Worm (Caenorhabditis elegans) whole organism, L1 larva: ENCODE data around the gene rps-22.
A peak's percentile ranks its signal among the peaks of the same experiment; 100 is the strongest.

ENCODE experiments used
- C04F5.9 ChIP-seq: sonication (generic microtip); optimal IDR thresholded peaks from 2 replicates; lab custom pipeline; 2016; ENCODE audit warnings: missing genetic modification characterization, missing compliant biosample characterization
- C16A3.4 ChIP-seq: fragments of 150-350 bp; optimal IDR thresholded peaks from 2 replicates; lab custom pipeline; 2014; ENCODE audit warnings: missing biosample characterization, missing genetic modification characterization
- F16B12.6 ChIP-seq: fragments of 150-350 bp; optimal IDR thresholded peaks from 2 replicates; lab custom pipeline; 2014; ENCODE audit warnings: missing biosample characterization, missing genetic modification characterization
- aly-2 ChIP-seq: fragments of 150-350 bp; optimal IDR thresholded peaks from 2 replicates; lab custom pipeline; 2014; ENCODE audit warnings: missing biosample characterization, missing genetic modification characterization
- ama-1 ChIP-seq: fragments of 150-350 bp; optimal IDR thresholded peaks from 2 replicates; lab custom pipeline; 2014
- blmp-1 ChIP-seq: fragments of 150-350 bp; optimal IDR thresholded peaks from 2 replicates; lab custom pipeline; 2014; ENCODE audit warnings: missing biosample characterization, missing genetic modification characterization
- ceh-63 ChIP-seq: fragments of 200-800 bp; sonication (Bioruptor generic); optimal IDR thresholded peaks from 2 replicates; lab custom pipeline; 2018; ENCODE audit warnings: mild to moderate bottlenecking, missing genetic modification characterization, missing compliant biosample characterization
- ceh-82 ChIP-seq, 3 experiments: fragments of 150-350 bp in 1 of 3; sonication (generic microtip) in 2 of 3; optimal IDR thresholded peaks; 2 replicates each; lab custom pipeline; 2014 to 2017; ENCODE audit warnings: missing biosample characterization in 3 of 3, missing genetic modification characterization in 3 of 3
- ceh-90 ChIP-seq: sonication (generic microtip); optimal IDR thresholded peaks from 2 replicates; lab custom pipeline; 2016; ENCODE audit warnings: missing genetic modification characterization, missing compliant biosample characterization
- dpl-1 ChIP-seq, 3 experiments: fragments of 150-350 bp in 2 of 3; sonication (generic microtip) in 1 of 3; optimal IDR thresholded peaks; 2 replicates each; lab custom pipeline; 2014 to 2017; ENCODE audit warnings: missing biosample characterization in 3 of 3, missing genetic modification characterization in 3 of 3, missing genetic modification reagents in 3 of 3
- dsc-1 ChIP-seq: sonication (generic microtip); optimal IDR thresholded peaks from 2 replicates; lab custom pipeline; 2016; ENCODE audit warnings: mild to moderate bottlenecking, missing genetic modification characterization, missing compliant biosample characterization
- efl-1 ChIP-seq, 4 experiments: fragments of 150-350 bp; optimal IDR thresholded peaks in 3 of 4; peaks in 1 of 4; 1 replicate in 1 of 4; 2 replicates in 3 of 4; lab custom pipeline; 2014; ENCODE audit warnings: missing biosample characterization in 2 of 4, missing genetic modification characterization in 2 of 4, missing genetic modification reagents in 2 of 4
- efl-3 ChIP-seq: fragments of 200-800 bp; sonication (Bioruptor generic); optimal IDR thresholded peaks from 2 replicates; lab custom pipeline; 2018; ENCODE audit warnings: mild to moderate bottlenecking, missing genetic modification characterization, missing compliant biosample characterization
- egl-13 ChIP-seq: sonication (generic microtip); optimal IDR thresholded peaks from 2 replicates; lab custom pipeline; 2016; ENCODE audit warnings: missing genotype, missing genetic modification reagents, missing genetic modification characterization, missing compliant biosample characterization
- egl-27 ChIP-seq, 2 experiments: fragments of 150-350 bp in 1 of 2; sonication (generic microtip); optimal IDR thresholded peaks; 3 replicates each; lab custom pipeline; 2017 to 2018; ENCODE audit warnings: missing biosample characterization in 2 of 2, missing genetic modification characterization in 2 of 2, missing genetic modification reagents in 2 of 2
- fkh-4 ChIP-seq: sonication (generic microtip); optimal IDR thresholded peaks from 2 replicates; lab custom pipeline; 2016; ENCODE audit warnings: missing compliant biosample characterization, missing genetic modification characterization, borderline replicate concordance
- fkh-8 ChIP-seq: sonication (generic microtip); optimal IDR thresholded peaks from 2 replicates; lab custom pipeline; 2016; ENCODE audit warnings: mild to moderate bottlenecking, missing genetic modification characterization, missing compliant biosample characterization
- fos-1 ChIP-seq: fragments of 150-350 bp; optimal IDR thresholded peaks from 2 replicates; lab custom pipeline; 2014; ENCODE audit warnings: missing biosample characterization, missing genetic modification characterization
- grh-1 ChIP-seq: fragments of 200-800 bp; sonication (Bioruptor generic); IDR thresholded peaks from 2 replicates; pipeline ENCODE4 v1.3.6; 2022; ENCODE audit warnings: missing genetic modification reagents, missing genetic modification characterization, missing compliant biosample characterization
- hlh-4 ChIP-seq: sonication (generic microtip); optimal IDR thresholded peaks from 2 replicates; lab custom pipeline; 2016; ENCODE audit warnings: mild to moderate bottlenecking, missing genetic modification characterization, missing compliant biosample characterization
- hpl-2 ChIP-seq: fragments of 150-350 bp; optimal IDR thresholded peaks from 2 replicates; lab custom pipeline; 2014; ENCODE audit warnings: missing biosample characterization, missing genetic modification reagents, missing genetic modification characterization
- irx-1 ChIP-seq: sonication (generic microtip); optimal IDR thresholded peaks from 2 replicates; lab custom pipeline; 2016; ENCODE audit warnings: missing genetic modification characterization, missing compliant biosample characterization
- isw-1 ChIP-seq: fragments of 200-800 bp; sonication (Bioruptor generic); IDR thresholded peaks from 2 replicates; pipeline ENCODE4 v1.3.6; 2022; ENCODE audit warnings: missing genetic modification characterization, missing compliant biosample characterization
- jun-1 ChIP-seq: fragments of 150-350 bp; optimal IDR thresholded peaks from 2 replicates; lab custom pipeline; 2014; ENCODE audit warnings: missing biosample characterization, missing genetic modification reagents, missing genetic modification characterization
- lin-13 ChIP-seq: fragments of 150-350 bp; optimal IDR thresholded peaks from 2 replicates; lab custom pipeline; 2014; ENCODE audit warnings: missing biosample characterization, missing genetic modification reagents, missing genetic modification characterization
- lin-14 ChIP-seq: fragments of 200-800 bp; sonication (Bioruptor generic); optimal IDR thresholded peaks from 2 replicates; lab custom pipeline; 2018; ENCODE audit warnings: mild to moderate bottlenecking, missing genetic modification characterization, moderate library complexity, missing compliant biosample characterization
- lin-15B ChIP-seq: fragments of 150-350 bp; sonication (generic microtip); optimal IDR thresholded peaks from 3 replicates; lab custom pipeline; 2014; ENCODE audit warnings: missing biosample characterization, missing genetic modification characterization
- lin-35 ChIP-seq, 2 experiments: fragments of 150-350 bp; optimal IDR thresholded peaks; 2 replicates each; lab custom pipeline; 2014; ENCODE audit warnings: missing biosample characterization in 2 of 2, missing genetic modification characterization in 2 of 2, missing genetic modification reagents in 2 of 2
- lir-3 ChIP-seq: sonication (generic microtip); optimal IDR thresholded peaks from 2 replicates; lab custom pipeline; 2016; ENCODE audit warnings: mild to moderate bottlenecking, missing genetic modification characterization, moderate library complexity, missing compliant biosample characterization; ENCODE audit not compliant: poor library complexity
- mab-9 ChIP-seq: fragments of 200-800 bp; sonication (Bioruptor generic); IDR thresholded peaks from 2 replicates; pipeline ENCODE4 v1.3.6; 2022; ENCODE audit warnings: missing genetic modification reagents, missing genetic modification characterization, missing compliant biosample characterization
- mdl-1 ChIP-seq, 2 experiments: fragments of 150-350 bp; optimal IDR thresholded peaks; 2 replicates each; lab custom pipeline; 2014 to 2017; ENCODE audit warnings: missing biosample characterization in 2 of 2, missing genetic modification characterization in 2 of 2, inconsistent platforms in 1 of 2
- mef-2 ChIP-seq: fragments of 150-350 bp; optimal IDR thresholded peaks from 2 replicates; lab custom pipeline; 2014; ENCODE audit warnings: missing biosample characterization, missing genetic modification characterization
- mep-1 ChIP-seq: fragments of 150-350 bp; optimal IDR thresholded peaks from 2 replicates; lab custom pipeline; 2014; ENCODE audit warnings: missing biosample characterization, missing genetic modification characterization
- nhr-11 ChIP-seq: fragments of 150-350 bp; optimal IDR thresholded peaks from 2 replicates; lab custom pipeline; 2014; ENCODE audit warnings: missing biosample characterization, missing genetic modification characterization
- nhr-12 ChIP-seq: sonication (generic microtip); optimal IDR thresholded peaks from 2 replicates; lab custom pipeline; 2017; ENCODE audit warnings: missing biosample characterization, missing genetic modification characterization
- nhr-19 ChIP-seq: fragments of 200-800 bp; sonication (Bioruptor generic); conservative IDR thresholded peaks from 2 replicates; pipeline ENCODE4 v1.3.6; 2022; ENCODE audit warnings: missing genetic modification characterization, missing compliant biosample characterization
- nhr-237 ChIP-seq: fragments of 150-350 bp; optimal IDR thresholded peaks from 2 replicates; lab custom pipeline; 2014; ENCODE audit warnings: missing biosample characterization, missing genetic modification characterization
- nhr-28 ChIP-seq: fragments of 150-350 bp; optimal IDR thresholded peaks from 2 replicates; lab custom pipeline; 2014; ENCODE audit warnings: missing biosample characterization, missing genetic modification characterization
- nhr-47 ChIP-seq: sonication (generic microtip); optimal IDR thresholded peaks from 2 replicates; lab custom pipeline; 2016; ENCODE audit warnings: mild to moderate bottlenecking, missing genetic modification characterization, moderate library complexity, missing compliant biosample characterization
- nhr-84 ChIP-seq: sonication (generic microtip); optimal IDR thresholded peaks from 2 replicates; lab custom pipeline; 2017; ENCODE audit warnings: missing biosample characterization, missing genetic modification characterization
- nhr-85 ChIP-seq: sonication (generic microtip); peaks from one replicate; lab custom pipeline; 2016; ENCODE audit warnings: missing genetic modification characterization, inconsistent platforms, missing compliant biosample characterization
- pag-3 ChIP-seq: sonication (generic microtip); optimal IDR thresholded peaks from 2 replicates; lab custom pipeline; 2017; ENCODE audit warnings: missing genetic modification characterization, mild to moderate bottlenecking, missing compliant biosample characterization, antibody characterized with exemption, borderline replicate concordance; ENCODE audit not compliant: insufficient read depth
- pax-3 ChIP-seq: fragments of 200-800 bp; sonication (Bioruptor generic); optimal IDR thresholded peaks from 2 replicates; lab custom pipeline; 2018; ENCODE audit warnings: mild to moderate bottlenecking, missing genetic modification characterization, moderate library complexity, missing compliant biosample characterization
- pqm-1 ChIP-seq: sonication (generic microtip); optimal IDR thresholded peaks from 3 replicates; lab custom pipeline; 2017; ENCODE audit warnings: missing biosample characterization, missing genetic modification characterization
- snpc-4 ChIP-seq: fragments of 150-350 bp; optimal IDR thresholded peaks from 2 replicates; lab custom pipeline; 2014; ENCODE audit warnings: missing biosample characterization, missing genetic modification characterization
- snu-23 ChIP-seq: sonication (generic microtip); optimal IDR thresholded peaks from 2 replicates; lab custom pipeline; 2016; ENCODE audit warnings: missing genetic modification characterization, missing compliant biosample characterization
- sox-4 ChIP-seq: sonication (generic microtip); optimal IDR thresholded peaks from 2 replicates; lab custom pipeline; 2016; ENCODE audit warnings: missing genetic modification characterization, missing compliant biosample characterization
- sptf-1 ChIP-seq: fragments of 150-350 bp; optimal IDR thresholded peaks from 2 replicates; lab custom pipeline; 2014; ENCODE audit warnings: missing biosample characterization, missing genetic modification characterization
- tbx-2 ChIP-seq: sonication (generic microtip); optimal IDR thresholded peaks from 2 replicates; lab custom pipeline; 2016; ENCODE audit warnings: missing genetic modification characterization, missing compliant biosample characterization
- tlp-1 ChIP-seq: fragments of 150-350 bp; optimal IDR thresholded peaks from 2 replicates; lab custom pipeline; 2014; ENCODE audit warnings: missing biosample characterization, missing genetic modification characterization
- unc-130 ChIP-seq: fragments of 150-350 bp; optimal IDR thresholded peaks from 2 replicates; lab custom pipeline; 2017; ENCODE audit warnings: missing biosample characterization, missing genetic modification characterization, inconsistent platforms
- unc-30 ChIP-seq: sonication (generic microtip); optimal IDR thresholded peaks from 2 replicates; lab custom pipeline; 2017; ENCODE audit warnings: missing biosample characterization, missing genetic modification characterization
- unc-98 ChIP-seq: fragments of 200-800 bp; sonication (Bioruptor generic); IDR thresholded peaks from 2 replicates; pipeline ENCODE4 v1.3.6; 2022; ENCODE audit warnings: missing genetic modification characterization, missing compliant biosample characterization

Gene rps-22

DNA sequence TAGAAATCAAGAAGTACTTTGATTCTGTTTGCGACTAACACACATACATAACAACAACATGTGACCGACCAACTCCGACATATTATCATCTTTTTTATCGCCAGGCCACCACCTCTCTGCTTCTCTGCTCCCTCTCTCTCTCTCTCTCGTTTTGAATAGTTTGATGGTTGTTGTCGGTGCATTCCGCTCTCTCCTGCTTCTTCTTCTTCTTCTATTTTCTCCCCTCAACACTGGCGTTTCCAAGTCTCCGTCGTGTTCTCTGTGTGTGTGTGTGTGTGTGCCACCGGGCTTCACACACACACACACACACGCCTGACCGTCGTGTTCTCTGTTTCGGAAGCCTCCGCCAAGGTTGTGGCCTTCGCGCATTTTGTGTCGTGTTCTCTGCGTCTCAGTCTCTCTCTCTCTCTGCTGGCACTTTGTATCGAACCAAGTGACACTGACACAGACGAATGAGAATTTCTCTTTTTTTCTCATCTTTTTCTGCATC, 25.2 kb upstream of the rps-22 start (continued):
- TF ChIP-seq unc-98: peak; percentile 22; the same call in 1 of the 2 replicates
- no peak for TF ChIP-seq ceh-63
- TF ChIP-seq pax-3 (tag; lab: Kevin White, UChicago): peak; percentile 94
- peak; percentile 98 for TF ChIP-seq dsc-1 (tag; lab: Kevin White, UChicago)
- peak; percentile 99 for TF ChIP-seq tbx-2 (tag; lab: Kevin White, UChicago)
- peak; percentile 86 for TF ChIP-seq efl-3 (GFP tag; lab: Kevin White, UChicago)
- peak; percentile 88 for TF ChIP-seq lir-3 (tag; lab: Kevin White, UChicago)
- TF ChIP-seq C04F5.9 (tag; lab: Kevin White, UChicago): peak; percentile 80
- TF ChIP-seq lin-13: peak; percentile 86
- TF ChIP-seq grh-1 (GFP tag; lab: Robert Waterston, UW): peak; percentile 93
- peak; percentile 6 for TF ChIP-seq nhr-12 (tag; lab: Kevin White, UChicago)
- peak; percentile 100 for TF ChIP-seq lin-14
- peak; percentile 70 for TF ChIP-seq fkh-4
- TF ChIP-seq nhr-11 (tag; lab: Kevin White, UChicago): peak; percentile 95
- peak; percentile 68 to 87 for TF ChIP-seq lin-35 (GFP tag; optimal IDR thresholded peaks at IDR 0.05; lab: Kevin White, UChicago)
- TF ChIP-seq nhr-237 (tag; lab: Kevin White, UChicago): peak; percentile 79
- TF ChIP-seq ceh-82 (tag; optimal IDR thresholded peaks at IDR 0.05; lab: Kevin White, UChicago): peak; percentile 87 to 91 (median 91)
- TF ChIP-seq hpl-2 (GFP tag; lab: Kevin White, UChicago): peak; percentile 40
- peak; percentile 96 for TF ChIP-seq fkh-8 (tag; lab: Kevin White, UChicago)
- peak; percentile 93 for TF ChIP-seq mef-2 (tag; lab: Kevin White, UChicago)
- peak; percentile 99 for TF ChIP-seq irx-1
- peak; percentile 97 for TF ChIP-seq jun-1 (tag; lab: Kevin White, UChicago)
- TF ChIP-seq isw-1 (GFP tag; lab: Robert Waterston, UW): peak; percentile 79
- peak; percentile 94 for TF ChIP-seq sox-4 (tag; lab: Kevin White, UChicago)
- TF ChIP-seq F16B12.6 (tag; lab: Kevin White, UChicago): peak; percentile 8
- peak; percentile 61 for TF ChIP-seq nhr-28 (tag; lab: Kevin White, UChicago)
- peak; percentile 100 for TF ChIP-seq nhr-85 (tag; lab: Kevin White, UChicago)
- peak; percentile 96 for TF ChIP-seq blmp-1
- TF ChIP-seq mab-9 (GFP tag; lab: Robert Waterston, UW): peak; percentile 88
- peak; percentile 82 for TF ChIP-seq mep-1
- TF ChIP-seq efl-1 (optimal IDR thresholded peaks at IDR 0.05; lab: Kevin White, UChicago): peak; percentile 86 to 93
- peak; percentile 34 to 97 for TF ChIP-seq efl-1 (GFP tag; optimal IDR thresholded peaks at IDR 0.05 in 1 of 2; lab: Kevin White, UChicago)
- peak; percentile 98 for TF ChIP-seq nhr-19 (GFP tag; lab: Robert Waterston, UW)
- TF ChIP-seq snu-23: peak; percentile 98
- TF ChIP-seq nhr-47 (tag; lab: Kevin White, UChicago): peak; percentile 99
- no peak for TF ChIP-seq unc-30 (tag; lab: Kevin White, UChicago)
- peak; percentile 92 for TF ChIP-seq fos-1 (tag; lab: Kevin White, UChicago)
- TF ChIP-seq ama-1 (lab: Kevin White, UChicago): peak; percentile 30
- peak; percentile 1 for TF ChIP-seq hlh-4 (tag; lab: Kevin White, UChicago)
- peak; percentile 75 to 96 for TF ChIP-seq mdl-1 (tag; optimal IDR thresholded peaks at IDR 0.05; lab: Kevin White, UChicago)
- no peak for TF ChIP-seq tlp-1 (tag; lab: Kevin White, UChicago)
- TF ChIP-seq nhr-84 (tag; lab: Kevin White, UChicago): no peak
- TF ChIP-seq sptf-1 (tag; lab: Kevin White, UChicago): no peak
- TF ChIP-seq dpl-1 (GFP tag; optimal IDR thresholded peaks at IDR 0.05; lab: Kevin White, UChicago): peak; percentile 64 to 71 (median 70)
- no peak for TF ChIP-seq ceh-90 (tag; lab: Kevin White, UChicago)
- TF ChIP-seq aly-2: peak; percentile 85
- TF ChIP-seq egl-27 (tag; optimal IDR thresholded peaks at IDR 0.05; lab: Kevin White, UChicago): peak; percentile 95 to 99
- peak; percentile 78 for TF ChIP-seq snpc-4 (tag; lab: Kevin White, UChicago)
- TF ChIP-seq pqm-1: peak; percentile 94
- peak; percentile 99 for TF ChIP-seq egl-13 (tag; lab: Kevin White, UChicago)
- TF ChIP-seq C16A3.4 (tag; lab: Kevin White, UChicago): peak; percentile 85
- no peak for TF ChIP-seq pag-3 (tag; lab: Kevin White, UChicago)
- TF ChIP-seq unc-130 (tag; lab: Kevin White, UChicago): peak; percentile 97
- peak; percentile 40 for TF ChIP-seq lin-15B (tag; lab: Kevin White, UChicago)
